Fruit fly (Drosophila melanogaster): ENCODE data around the gene CG10600.

The CG10600 gene

dm6 chr2L:18808754-18809329 is 30.6 kb downstream of the CG10600 start (continued):
- TF ChIP-seq CG8359 (GFP tag; optimal IDR thresholded peaks at IDR 0.05; ENCODE audit: borderline replicate concordance): no peak
- peak; percentile 38 for TF ChIP-seq CG8924 (tag; optimal IDR thresholded peaks at IDR 0.05)
- TF ChIP-seq Ptx1 (GFP tag; IDR thresholded peaks at IDR 0.05): peak; percentile 32; the same call in 1 of the 2 replicates
- peak; percentile 22 for TF ChIP-seq nmo (GFP tag; optimal IDR thresholded peaks at IDR 0.05)
- TF ChIP-seq Ssrp (tag; optimal IDR thresholded peaks at IDR 0.05): peak; percentile 1
- TF ChIP-seq cas (GFP tag; IDR thresholded peaks at IDR 0.05): no peak
- 0 out of 2 replicates have a peak, but pooled peaks have one; percentile 15 for TF ChIP-seq CG6689 (GFP tag; IDR thresholded peaks at IDR 0.05)
- TF ChIP-seq ci (GFP tag; IDR thresholded peaks at IDR 0.05): peak; percentile 53; the same call in 1 of the 3 replicates
- TF ChIP-seq Fer1 (GFP tag; optimal IDR thresholded peaks at IDR 0.05): no peak
- no peak for TF ChIP-seq abd-A (tag; optimal IDR thresholded peaks at IDR 0.05)
- TF ChIP-seq ATbp (GFP tag; optimal IDR thresholded peaks at IDR 0.05): no peak
- TF ChIP-seq Camta (GFP tag; optimal IDR thresholded peaks at IDR 0.05): no peak
- TF ChIP-seq Hr3 (GFP tag; optimal IDR thresholded peaks at IDR 0.05): no peak
- TF ChIP-seq CG10274 (GFP tag; optimal IDR thresholded peaks at IDR 0.05): no peak
- peak in 1 of 3 experiments; percentile 43 for TF ChIP-seq lola (GFP tag; optimal IDR thresholded peaks at IDR 0.05)
- TF ChIP-seq Dek (tag; optimal IDR thresholded peaks at IDR 0.05): no peak
- TF ChIP-seq CG2199 (GFP tag; IDR thresholded peaks at IDR 0.05): no peak
- TF ChIP-seq Six4 (GFP tag; optimal IDR thresholded peaks at IDR 0.05): no peak
- TF ChIP-seq caup (GFP tag; optimal IDR thresholded peaks at IDR 0.05; ENCODE audit: severe bottlenecking): no peak
- TF ChIP-seq CG12391 (tag; optimal IDR thresholded peaks at IDR 0.05): peak; percentile 30
- TF ChIP-seq CG32532 (GFP tag; IDR thresholded peaks at IDR 0.05): no peak
- 0 out of 2 replicates have a peak, but pooled peaks have one; percentile 30 for TF ChIP-seq CG4360 (GFP tag; IDR thresholded peaks at IDR 0.05)
- TF ChIP-seq Doc2 (GFP tag; IDR thresholded peaks at IDR 0.05): no peak
- no peak for TF ChIP-seq trh (GFP tag; optimal IDR thresholded peaks at IDR 0.05)
- TF ChIP-seq CG2875 (GFP tag; optimal IDR thresholded peaks at IDR 0.05): no peak
- TF ChIP-seq CG31441 (GFP tag; IDR thresholded peaks at IDR 0.05): 0 out of 2 replicates have a peak, but pooled peaks have one; percentile 32
- TF ChIP-seq vvl (GFP tag; IDR thresholded peaks at IDR 0.05): peak; percentile 16; the same call in 1 of the 2 replicates
- peak; percentile 35 for TF ChIP-seq Ets65A (GFP tag)
- no peak for TF ChIP-seq CG3838 (GFP tag; optimal IDR thresholded peaks at IDR 0.05)
- TF ChIP-seq CG2712 (tag; optimal IDR thresholded peaks at IDR 0.05): peak; percentile 54
- TF ChIP-seq kni (GFP tag; optimal IDR thresholded peaks at IDR 0.05): no peak
- peak; percentile 23 for TF ChIP-seq grau (tag; optimal IDR thresholded peaks at IDR 0.05)
- no peak for TF ChIP-seq sim (GFP tag; IDR thresholded peaks at IDR 0.05)
- TF ChIP-seq tgo (GFP tag; IDR thresholded peaks at IDR 0.05): no peak
- TF ChIP-seq CG4282 (GFP tag; optimal IDR thresholded peaks at IDR 0.05): no peak
- peak; percentile 36 for TF ChIP-seq CG7839 (tag; optimal IDR thresholded peaks at IDR 0.05)
- 0 out of 2 replicates have a peak, but pooled peaks have one; percentile 10 for TF ChIP-seq sob (GFP tag; IDR thresholded peaks at IDR 0.05)
- TF ChIP-seq nerfin-1 (tag; optimal IDR thresholded peaks at IDR 0.05): no peak
- peak; percentile 65 for TF ChIP-seq sens (GFP tag)
- peak; percentile 20 for TF ChIP-seq Blimp-1 (GFP tag; optimal IDR thresholded peaks at IDR 0.05)
- TF ChIP-seq pho (GFP tag; optimal IDR thresholded peaks at IDR 0.05): no peak
- TF ChIP-seq az2 (GFP tag; optimal IDR thresholded peaks at IDR 0.05): peak; percentile 20
- TF ChIP-seq CG15269 (tag; optimal IDR thresholded peaks at IDR 0.05): peak; percentile 19
- no peak for TF ChIP-seq Lpt (GFP tag; optimal IDR thresholded peaks at IDR 0.05)
- TF ChIP-seq twi (tag; optimal IDR thresholded peaks at IDR 0.05): peak; percentile 32
- peak; percentile 93 for TF ChIP-seq zen (tag; optimal IDR thresholded peaks at IDR 0.05)
- TF ChIP-seq CG4424 (GFP tag; optimal IDR thresholded peaks at IDR 0.05): peak; percentile 26
- TF ChIP-seq row (GFP tag; IDR thresholded peaks at IDR 0.05): peak; percentile 60; the same call in 2 of the 3 replicates
- TF ChIP-seq CG9609 (GFP tag; optimal IDR thresholded peaks at IDR 0.05): no peak
- no peak for TF ChIP-seq D19A (tag; optimal IDR thresholded peaks at IDR 0.05)

All from whole organism, embryonic.